Fruit fly (Drosophila melanogaster) whole organism, embryonic: ENCODE data around the gene CG12643.

ENCODE experiments used
- Asciz ChIP-seq: fragments of 200-800 bp; sonication (Bioruptor generic); optimal IDR thresholded peaks from 2 replicates; lab custom pipeline; 2017; ENCODE audit warnings: missing biosample characterization, mild to moderate bottlenecking, missing genetic modification characterization, missing genetic modification reagents
- B-H2 ChIP-seq: fragments of 200-800 bp; sonication (Bioruptor generic); optimal IDR thresholded peaks from 2 replicates; lab custom pipeline; 2018; ENCODE audit warnings: missing biosample characterization, mild to moderate bottlenecking, missing genetic modification characterization
- Blimp-1 ChIP-seq: fragments of 200-800 bp; sonication (Bioruptor generic); optimal IDR thresholded peaks from 3 replicates; lab custom pipeline; 2018; ENCODE audit warnings: missing biosample characterization, missing genetic modification characterization, mild to moderate bottlenecking, moderate library complexity, missing genetic modification reagents
- Bteb2 ChIP-seq: fragments of 200-800 bp; sonication (Bioruptor generic); optimal IDR thresholded peaks from 2 replicates; lab custom pipeline; 2016; ENCODE audit warnings: missing biosample characterization, missing genetic modification characterization
- CG10147 ChIP-seq: fragments of 200-800 bp; sonication (Bioruptor generic); optimal IDR thresholded peaks from 2 replicates; lab custom pipeline; 2019; ENCODE audit warnings: missing biosample characterization, mild to moderate bottlenecking, missing genetic modification characterization, moderate library complexity
- CG10274 ChIP-seq: fragments of 200-800 bp; sonication (Bioruptor generic); optimal IDR thresholded peaks from 3 replicates; lab custom pipeline; 2017; ENCODE audit warnings: missing biosample characterization, mild to moderate bottlenecking, missing genetic modification characterization
- CG12104 ChIP-seq: fragments of 200-800 bp; sonication (Bioruptor generic); optimal IDR thresholded peaks from 3 replicates; lab custom pipeline; 2016; ENCODE audit warnings: missing biosample characterization, missing genetic modification characterization
- CG12744 ChIP-seq: fragments of 200-800 bp; sonication (Bioruptor generic); optimal IDR thresholded peaks from 2 replicates; lab custom pipeline; 2016; ENCODE audit warnings: missing biosample characterization, missing genetic modification characterization
- CG15011 ChIP-seq: fragments of 200-800 bp; sonication (Bioruptor generic); optimal IDR thresholded peaks from 3 replicates; lab custom pipeline; 2018; ENCODE audit warnings: missing biosample characterization, mild to moderate bottlenecking, missing genetic modification characterization
- CG17568 ChIP-seq: fragments of 200-800 bp; sonication (Bioruptor generic); optimal IDR thresholded peaks from 2 replicates; lab custom pipeline; 2018; ENCODE audit warnings: missing biosample characterization, mild to moderate bottlenecking, missing genetic modification characterization, moderate library complexity
- CG18599 ChIP-seq: fragments of 200-800 bp; sonication (Bioruptor generic); optimal IDR thresholded peaks from 3 replicates; lab custom pipeline; 2017; ENCODE audit warnings: missing biosample characterization, missing genetic modification characterization, mild to moderate bottlenecking, moderate library complexity, missing genetic modification reagents
- CG2116 ChIP-seq: fragments of 200-800 bp; sonication (Bioruptor generic); optimal IDR thresholded peaks from 3 replicates; lab custom pipeline; 2018; ENCODE audit warnings: missing biosample characterization, mild to moderate bottlenecking, missing genetic modification characterization
- CG3163 ChIP-seq: fragments of 200-800 bp; sonication (Bioruptor generic); optimal IDR thresholded peaks from 3 replicates; lab custom pipeline; 2016; ENCODE audit warnings: missing biosample characterization, missing genetic modification characterization
- CG42726 ChIP-seq: fragments of 200-800 bp; sonication (Bioruptor generic); IDR thresholded peaks from 2 replicates; pipeline ENCODE4 v1.3.6; 2022; ENCODE audit warnings: missing biosample characterization, missing genetic modification characterization; ENCODE audit not compliant: partially characterized antibody
- CG4360 ChIP-seq: fragments of 200-800 bp; sonication (Bioruptor generic); IDR thresholded peaks from 2 replicates; pipeline ENCODE4 v1.3.6; 2022; ENCODE audit warnings: missing biosample characterization, missing genetic modification characterization
- CG9797 ChIP-seq: fragments of 200-800 bp; sonication (Bioruptor generic); optimal IDR thresholded peaks from 3 replicates; lab custom pipeline; 2018; ENCODE audit warnings: missing biosample characterization, mild to moderate bottlenecking, missing genetic modification characterization
- Camta ChIP-seq: fragments of 200-800 bp; sonication (Bioruptor generic); optimal IDR thresholded peaks from 2 replicates; lab custom pipeline; 2016; ENCODE audit warnings: missing biosample characterization, missing genetic modification characterization
- Dip3 ChIP-seq: fragments of 200-800 bp; sonication (Bioruptor generic); optimal IDR thresholded peaks from 3 replicates; lab custom pipeline; 2016; ENCODE audit warnings: missing biosample characterization, missing genetic modification characterization
- Doc3 ChIP-seq: fragments of 200-800 bp; sonication (Bioruptor generic); IDR thresholded peaks from 3 replicates; pipeline ENCODE4 v1.3.6; 2022; ENCODE audit warnings: missing biosample characterization, missing genetic modification characterization; ENCODE audit not compliant: partially characterized antibody
- Dp ChIP-seq: fragments of 200-800 bp; sonication (Bioruptor generic); optimal IDR thresholded peaks from 2 replicates; lab custom pipeline; 2018; ENCODE audit warnings: missing biosample characterization, mild to moderate bottlenecking, missing genetic modification characterization, moderate library complexity
- Ets65A ChIP-seq: fragments of 200-800 bp; sonication (Bioruptor generic); peaks from one replicate; lab custom pipeline; 2016; ENCODE audit warnings: missing biosample characterization, missing genetic modification characterization
- Fer1 ChIP-seq: fragments of 200-800 bp; sonication (Bioruptor generic); optimal IDR thresholded peaks from 2 replicates; lab custom pipeline; 2017; ENCODE audit warnings: missing biosample characterization, mild to moderate bottlenecking, missing genetic modification characterization
- HHEX ChIP-seq: fragments of 200-800 bp; sonication (Bioruptor generic); optimal IDR thresholded peaks from 3 replicates; lab custom pipeline; 2017; ENCODE audit warnings: missing biosample characterization, mild to moderate bottlenecking, missing genetic modification characterization, missing genetic modification reagents
- Hmr ChIP-seq: fragments of 200-800 bp; sonication (Bioruptor generic); optimal IDR thresholded peaks from 3 replicates; lab custom pipeline; 2017; ENCODE audit warnings: mild to moderate bottlenecking, missing biosample characterization, missing genetic modification reagents, missing genetic modification characterization
- Hr78 ChIP-seq, 2 experiments: fragments of 200-800 bp in 1 of 2; fragments of >200 bp in 1 of 2; sonication (Bioruptor generic) in 1 of 2; optimal IDR thresholded peaks; 2 replicates each; lab custom pipeline; 2017 to 2019; ENCODE audit warnings: missing biosample characterization in 2 of 2, missing genetic modification characterization in 2 of 2, mild to moderate bottlenecking in 1 of 2, moderate library complexity in 1 of 2
- Opbp ChIP-seq: fragments of 200-800 bp; sonication (Bioruptor generic); IDR thresholded peaks from 3 replicates; pipeline ENCODE4 v1.3.6; 2022; ENCODE audit warnings: missing biosample characterization, missing genetic modification characterization; ENCODE audit not compliant: partially characterized antibody
- Ptx1 ChIP-seq: fragments of 200-800 bp; sonication (Bioruptor generic); IDR thresholded peaks from 2 replicates; pipeline ENCODE4 v1.3.6; 2022; ENCODE audit warnings: missing biosample characterization, missing genetic modification characterization
- Rfx ChIP-seq: fragments of 200-800 bp; sonication (Bioruptor generic); IDR thresholded peaks from 2 replicates; pipeline ENCODE4 v1.3.6; 2022; ENCODE audit warnings: missing biosample characterization, missing genetic modification characterization
- al ChIP-seq: fragments of 200-800 bp; sonication (Bioruptor generic); IDR thresholded peaks from 2 replicates; pipeline ENCODE4 v1.3.6; 2022; ENCODE audit warnings: missing biosample characterization, missing genetic modification characterization
- bbx ChIP-seq: fragments of 200-800 bp; sonication (Bioruptor generic); IDR thresholded peaks from 2 replicates; pipeline ENCODE4 v1.3.6; 2022; ENCODE audit warnings: missing biosample characterization, missing genetic modification characterization; ENCODE audit not compliant: partially characterized antibody
- br ChIP-seq: fragments of >200 bp; optimal IDR thresholded peaks from 2 replicates; lab custom pipeline; 2017
- cg ChIP-seq: fragments of 200-800 bp; sonication (Bioruptor generic); optimal IDR thresholded peaks from 3 replicates; lab custom pipeline; 2019; ENCODE audit warnings: missing biosample characterization, mild to moderate bottlenecking, missing genetic modification characterization, moderate library complexity
- dmrt99B ChIP-seq: fragments of 200-800 bp; sonication (Bioruptor generic); optimal IDR thresholded peaks from 2 replicates; lab custom pipeline; 2018; ENCODE audit warnings: missing biosample characterization, mild to moderate bottlenecking, missing genetic modification characterization, moderate library complexity
- esg ChIP-seq: fragments of 200-800 bp; sonication (Bioruptor generic); conservative IDR thresholded peaks from 2 replicates; pipeline ENCODE4 v1.3.6; 2022; ENCODE audit warnings: missing biosample characterization, missing genetic modification characterization
- ewg ChIP-seq: fragments of 200-800 bp; sonication (Bioruptor generic); optimal IDR thresholded peaks from 3 replicates; lab custom pipeline; 2017; ENCODE audit warnings: mild to moderate bottlenecking, missing biosample characterization, missing genetic modification reagents, missing genetic modification characterization
- fd3F ChIP-seq: fragments of 200-800 bp; sonication (Bioruptor generic); optimal IDR thresholded peaks from 2 replicates; lab custom pipeline; 2018; ENCODE audit warnings: missing biosample characterization, mild to moderate bottlenecking, missing genetic modification characterization, moderate library complexity
- gem ChIP-seq: fragments of 200-800 bp; sonication (Bioruptor generic); optimal IDR thresholded peaks from 2 replicates; lab custom pipeline; 2019; ENCODE audit warnings: missing biosample characterization, mild to moderate bottlenecking, missing genetic modification characterization, moderate library complexity
- gfzf ChIP-seq: fragments of 200-800 bp; sonication (Bioruptor generic); optimal IDR thresholded peaks from 2 replicates; lab custom pipeline; 2016; ENCODE audit warnings: missing biosample characterization, mild to moderate bottlenecking, missing genetic modification characterization, moderate library complexity
- kah ChIP-seq: fragments of 200-800 bp; sonication (Bioruptor generic); optimal IDR thresholded peaks from 2 replicates; lab custom pipeline; 2018; ENCODE audit warnings: missing biosample characterization, mild to moderate bottlenecking, missing genetic modification characterization
- lab ChIP-seq: fragments of 200-800 bp; sonication (Bioruptor generic); optimal IDR thresholded peaks from 3 replicates; lab custom pipeline; 2017; ENCODE audit warnings: missing biosample characterization, missing genetic modification characterization, mild to moderate bottlenecking, moderate library complexity, missing genetic modification reagents
- lola ChIP-seq, 3 experiments: fragments of >200 bp in 2 of 3; fragments of 200-800 bp in 1 of 3; sonication (Bioruptor generic) in 1 of 3; optimal IDR thresholded peaks; 2 replicates each; lab custom pipeline; 2017 to 2019; ENCODE audit warnings: missing biosample characterization in 3 of 3, missing genetic modification characterization in 3 of 3, mild to moderate bottlenecking in 1 of 3, moderate library complexity in 1 of 3
- pita ChIP-seq: fragments of 200-800 bp; sonication (Bioruptor generic); optimal IDR thresholded peaks from 2 replicates; lab custom pipeline; 2017; ENCODE audit warnings: missing biosample characterization, mild to moderate bottlenecking, missing genetic modification characterization
- ranshi ChIP-seq: fragments of 200-800 bp; sonication (Bioruptor generic); IDR thresholded peaks from 2 replicates; pipeline ENCODE4 v1.3.6; 2022; ENCODE audit warnings: missing biosample characterization, missing genetic modification characterization
- row ChIP-seq: fragments of 200-800 bp; sonication (Bioruptor generic); IDR thresholded peaks from 3 replicates; pipeline ENCODE4 v1.3.6; 2022; ENCODE audit warnings: missing biosample characterization, missing genetic modification characterization
- stwl ChIP-seq: fragments of 200-800 bp; sonication (Bioruptor generic); optimal IDR thresholded peaks from 3 replicates; lab custom pipeline; 2018; ENCODE audit warnings: missing biosample characterization, mild to moderate bottlenecking, missing genetic modification characterization, moderate library complexity
- sug ChIP-seq: fragments of 200-800 bp; optimal IDR thresholded peaks from 2 replicates; lab custom pipeline; 2019; ENCODE audit warnings: missing biosample characterization, mild to moderate bottlenecking, missing genetic modification characterization, moderate library complexity
- tup ChIP-seq: fragments of 200-800 bp; sonication (Bioruptor generic); optimal IDR thresholded peaks from 2 replicates; lab custom pipeline; 2016; ENCODE audit warnings: missing biosample characterization, mild to moderate bottlenecking, missing genetic modification characterization, moderate library complexity
- zen ChIP-seq: fragments of 200-800 bp; sonication (Bioruptor generic); optimal IDR thresholded peaks from 3 replicates; lab custom pipeline; 2018; ENCODE audit warnings: missing biosample characterization, mild to moderate bottlenecking, missing genetic modification characterization, moderate library complexity
- zen2 ChIP-seq: fragments of 200-800 bp; sonication (Bioruptor generic); IDR thresholded peaks from 3 replicates; pipeline ENCODE4 v1.3.6; 2022; ENCODE audit warnings: missing biosample characterization, missing genetic modification characterization; ENCODE audit not compliant: partially characterized antibody

Gene CG12643

DNA sequence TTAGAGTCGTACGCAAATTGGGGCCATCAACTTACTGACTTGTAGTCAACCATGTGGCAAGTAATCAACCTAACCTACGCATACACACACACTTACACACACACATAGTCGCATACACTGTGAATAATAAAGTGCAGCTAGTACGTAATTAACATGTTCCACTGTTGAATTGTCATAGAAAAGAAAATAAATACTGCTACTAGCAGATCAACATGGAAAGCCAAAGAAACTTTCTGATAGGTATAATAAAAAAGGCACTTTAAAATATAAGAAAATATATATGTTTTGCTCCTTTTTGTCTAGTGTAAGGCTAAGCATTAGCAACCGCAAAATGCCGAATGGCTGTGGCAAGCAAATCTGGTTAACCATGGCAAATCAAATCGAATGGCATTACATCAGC is 5.5 kb downstream of the CG12643 start (continued):
- no peak for TF ChIP-seq esg (GFP tag; lab: Robert Waterston, UW)
- TF ChIP-seq zen2, result no peak
- peak; percentile 25 for TF ChIP-seq Hmr (GFP tag; lab: Kevin White, UChicago)
- no peak for TF ChIP-seq Fer1
- TF ChIP-seq CG3163, result no peak
- no peak for TF ChIP-seq cg
- TF ChIP-seq br (lab: Kevin White, UChicago), result no peak
- TF ChIP-seq Dip3, result no peak
- no peak for TF ChIP-seq Bteb2 (GFP tag; lab: Kevin White, UChicago)
- TF ChIP-seq dmrt99B, result peak; percentile 51
- 0 out of 2 replicates have a peak, but pooled peaks have one; percentile 21 for TF ChIP-seq Rfx
- TF ChIP-seq row (GFP tag; lab: Robert Waterston, UW), result peak; percentile 52; the same call in 2 of the 3 replicates
- peak; percentile 52 for TF ChIP-seq Ets65A (GFP tag; lab: Kevin White, UChicago)
- no peak for TF ChIP-seq lola (GFP tag; optimal IDR thresholded peaks at IDR 0.05; lab: Kevin White, UChicago)
- TF ChIP-seq Doc3 (GFP tag; lab: Robert Waterston, UW), result no peak
- TF ChIP-seq zen (tag; lab: Kevin White, UChicago), result no peak
- TF ChIP-seq CG18599, result peak; percentile 34
- no peak for TF ChIP-seq bbx (GFP tag; lab: Robert Waterston, UW)
- peak; percentile 25 for TF ChIP-seq lab
- TF ChIP-seq CG9797 (GFP tag; lab: Kevin White, UChicago), result no peak
- no peak for TF ChIP-seq Asciz (GFP tag; lab: Kevin White, UChicago)
- TF ChIP-seq pita (GFP tag; lab: Kevin White, UChicago), result no peak
- TF ChIP-seq gem (tag; lab: Kevin White, UChicago), result peak; percentile 43
- TF ChIP-seq Ptx1 (GFP tag; lab: Robert Waterston, UW), result 0 out of 2 replicates have a peak, but pooled peaks have one; percentile 20

DNA sequence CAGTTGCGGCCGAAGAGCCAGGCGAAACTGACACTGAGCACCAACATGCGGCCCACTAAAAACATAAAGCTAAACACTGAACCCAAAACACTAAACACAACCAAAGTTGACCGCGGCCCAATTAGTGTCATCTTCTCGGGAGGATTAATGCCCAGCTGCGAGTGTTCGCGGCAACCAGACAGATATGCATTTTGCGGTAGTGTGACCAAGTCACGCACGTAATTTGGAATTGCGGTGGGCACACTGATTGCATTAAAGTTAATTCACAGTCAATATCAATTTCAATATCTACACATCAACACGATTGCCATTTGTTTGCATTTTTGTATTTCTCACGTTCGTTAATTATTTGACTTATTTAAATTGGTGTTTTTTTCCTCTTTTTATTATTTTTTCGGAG is 8.8 kb downstream of the CG12643 start:
- TF ChIP-seq Dp (GFP tag; lab: Kevin White, UChicago), result no peak
- no peak for TF ChIP-seq CG4360
- no peak for TF ChIP-seq ranshi (GFP tag; lab: Robert Waterston, UW)
- TF ChIP-seq CG2116, result peak; percentile 56
- peak; percentile 23 for TF ChIP-seq gfzf (GFP tag; lab: Kevin White, UChicago)
- TF ChIP-seq stwl, result peak; percentile 52
- TF ChIP-seq tup (GFP tag; lab: Kevin White, UChicago), result no peak
- TF ChIP-seq sug (tag; lab: Kevin White, UChicago), result no peak
- no peak for TF ChIP-seq HHEX (GFP tag; lab: Kevin White, UChicago)

- TF ChIP-seq B-H2 (GFP tag; lab: Kevin White, UChicago), result no peak
- TF ChIP-seq Camta (GFP tag; lab: Kevin White, UChicago), result no peak
- peak; percentile 31; the same call in 1 of the 3 replicates for TF ChIP-seq Opbp (GFP tag; lab: Robert Waterston, UW)
- no peak for TF ChIP-seq CG10147 (GFP tag; lab: Kevin White, UChicago)
- no peak for TF ChIP-seq Hr78 (GFP tag; optimal IDR thresholded peaks at IDR 0.05; lab: Kevin White, UChicago)
- TF ChIP-seq ewg (GFP tag; lab: Kevin White, UChicago), result no peak
- no peak for TF ChIP-seq CG12744 (GFP tag; lab: Kevin White, UChicago)
- TF ChIP-seq Blimp-1 (GFP tag; lab: Kevin White, UChicago), result no peak
- no peak for TF ChIP-seq CG12104 (GFP tag; lab: Kevin White, UChicago)
- TF ChIP-seq kah (GFP tag; lab: Kevin White, UChicago), result no peak
- TF ChIP-seq CG17568 (GFP tag; lab: Kevin White, UChicago), result no peak
- no peak for TF ChIP-seq CG10274
- TF ChIP-seq CG42726 (GFP tag; lab: Robert Waterston, UW), result peak; percentile 32; the same call in 1 of the 2 replicates
- TF ChIP-seq al (GFP tag; lab: Robert Waterston, UW), result no peak
- no peak for TF ChIP-seq CG15011 (GFP tag; lab: Kevin White, UChicago)
- no peak for TF ChIP-seq CG4360
- TF ChIP-seq fd3F (GFP tag; lab: Kevin White, UChicago), result no peak
Measured at dm6 chrX:10252745-10253144, 12.3 kb downstream of the CG12643 start.
